Worm (Caenorhabditis elegans) whole organism, early embryonic: ENCODE measurements around the gene hpr-9.

Source experiments
- F13C5.2 ChIP-seq: sonication (generic microtip); optimal IDR thresholded peaks from 2 replicates; lab custom pipeline; 2017; ENCODE audit warnings: mild to moderate bottlenecking, missing genetic modification characterization, inconsistent platforms, missing compliant biosample characterization
- ama-1 ChIP-seq: fragments of 150-350 bp; optimal IDR thresholded peaks from 2 replicates; lab custom pipeline; 2014
- ets-7 ChIP-seq: sonication (generic microtip); optimal IDR thresholded peaks from 2 replicates; lab custom pipeline; 2016; ENCODE audit warnings: missing genotype, missing genetic modification characterization, missing compliant biosample characterization
- flt-1 ChIP-seq: fragments of 200-800 bp; sonication (Bioruptor generic); IDR thresholded peaks from 2 replicates; pipeline ENCODE4 v1.3.6; 2022; ENCODE audit warnings: missing genetic modification characterization, missing compliant biosample characterization
- hmg-4 ChIP-seq: fragments of 200-800 bp; sonication (Bioruptor generic); optimal IDR thresholded peaks from 2 replicates; lab custom pipeline; 2018; ENCODE audit warnings: mild to moderate bottlenecking, missing genetic modification characterization, missing compliant biosample characterization
- pes-1 ChIP-seq: fragments of 200-800 bp; sonication (Bioruptor generic); IDR thresholded peaks from 2 replicates; pipeline ENCODE4 v1.3.6; 2022; ENCODE audit warnings: missing genetic modification reagents, missing genetic modification characterization, missing compliant biosample characterization
- sea-1 ChIP-seq: fragments of 200-800 bp; sonication (Bioruptor generic); conservative IDR thresholded peaks from 2 replicates; pipeline ENCODE4 v1.3.6; 2022; ENCODE audit warnings: missing genetic modification characterization, missing compliant biosample characterization
- tbx-11 ChIP-seq: fragments of 200-800 bp; sonication (Bioruptor generic); IDR thresholded peaks from 2 replicates; pipeline ENCODE4 v1.3.6; 2022; ENCODE audit warnings: missing genetic modification characterization, missing compliant biosample characterization
- tra-4 ChIP-seq: sonication (generic microtip); optimal IDR thresholded peaks from 2 replicates; lab custom pipeline; 2017; ENCODE audit warnings: missing genetic modification characterization, missing compliant biosample characterization

DNA sequence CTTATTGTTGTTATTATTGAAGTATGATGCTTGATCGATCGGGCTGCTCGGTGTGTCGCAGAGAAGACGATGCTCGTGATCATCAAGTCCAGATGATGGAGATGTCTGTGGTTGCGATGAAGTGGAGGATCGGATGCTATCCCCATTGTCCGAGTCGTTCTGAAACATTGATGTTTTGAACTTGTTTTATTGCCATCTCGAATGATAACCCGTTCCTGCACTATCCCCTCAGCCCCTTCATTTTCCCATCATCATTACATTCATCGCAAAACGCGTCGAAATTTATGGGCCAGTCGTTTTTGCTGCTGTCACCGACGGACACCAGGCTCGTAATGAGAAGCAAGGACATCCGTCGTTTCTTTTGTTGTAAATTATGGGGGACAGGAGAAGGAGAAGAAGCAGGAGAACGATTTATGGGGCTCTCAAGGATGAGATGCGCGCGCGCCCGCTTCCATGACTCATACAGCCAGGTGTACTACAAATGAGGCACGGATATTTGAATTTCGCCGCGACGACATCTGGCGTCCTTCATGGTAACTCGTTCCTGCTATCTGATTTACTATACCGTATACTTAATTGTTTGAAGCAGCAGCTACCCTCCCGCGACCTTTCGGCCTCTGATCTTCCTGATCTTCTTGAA is 10.6 kb downstream of the hpr-9 start:
- TF ChIP-seq ama-1 (lab: Kevin White, UChicago), result no peak
- no peak for TF ChIP-seq flt-1 (GFP tag; lab: Robert Waterston, UW)
- TF ChIP-seq ets-7 (tag; lab: Kevin White, UChicago), result no peak
- TF ChIP-seq hmg-4, result no peak
- no peak for TF ChIP-seq tra-4 (tag; lab: Kevin White, UChicago)
- no peak for TF ChIP-seq F13C5.2 (tag; lab: Kevin White, UChicago)
- no peak for TF ChIP-seq pes-1 (GFP tag; lab: Robert Waterston, UW)
- TF ChIP-seq tbx-11 (GFP tag; lab: Robert Waterston, UW), result no peak
- TF ChIP-seq sea-1 (GFP tag; lab: Robert Waterston, UW), result no peak
